Worm (Caenorhabditis elegans) whole organism, early embryonic: ENCODE results near the gene C01C4.2.

Experiments
- B0310.2 ChIP-seq: sonication (generic microtip); optimal IDR thresholded peaks from 2 replicates; lab custom pipeline; 2016; ENCODE audit warnings: mild to moderate bottlenecking, missing genetic modification characterization, missing compliant biosample characterization
- F13C5.2 ChIP-seq: sonication (generic microtip); optimal IDR thresholded peaks from 2 replicates; lab custom pipeline; 2017; ENCODE audit warnings: mild to moderate bottlenecking, missing genetic modification characterization, inconsistent platforms, missing compliant biosample characterization
- aly-1 ChIP-seq: sonication (generic microtip); optimal IDR thresholded peaks from 2 replicates; lab custom pipeline; 2016; ENCODE audit warnings: missing genetic modification characterization, missing compliant biosample characterization
- ama-1 ChIP-seq: fragments of 150-350 bp; optimal IDR thresholded peaks from 2 replicates; lab custom pipeline; 2014
- ceh-13 ChIP-seq: fragments of 200-800 bp; sonication (Bioruptor generic); optimal IDR thresholded peaks from 2 replicates; lab custom pipeline; 2018; ENCODE audit warnings: mild to moderate bottlenecking, missing genetic modification characterization, missing compliant biosample characterization
- ceh-36 ChIP-seq: sonication (generic microtip); optimal IDR thresholded peaks from 2 replicates; lab custom pipeline; 2016; ENCODE audit warnings: missing genetic modification characterization, inconsistent platforms, missing compliant biosample characterization
- ets-7 ChIP-seq: sonication (generic microtip); optimal IDR thresholded peaks from 2 replicates; lab custom pipeline; 2016; ENCODE audit warnings: missing genotype, missing genetic modification characterization, missing compliant biosample characterization
- flt-1 ChIP-seq: fragments of 200-800 bp; sonication (Bioruptor generic); IDR thresholded peaks from 2 replicates; pipeline ENCODE4 v1.3.6; 2022; ENCODE audit warnings: missing genetic modification characterization, missing compliant biosample characterization
- hmbx-1 ChIP-seq: sonication (generic microtip); optimal IDR thresholded peaks from 2 replicates; lab custom pipeline; 2016; ENCODE audit warnings: mild to moderate bottlenecking, missing genetic modification characterization, missing compliant biosample characterization
- hmg-4 ChIP-seq: fragments of 200-800 bp; sonication (Bioruptor generic); optimal IDR thresholded peaks from 2 replicates; lab custom pipeline; 2018; ENCODE audit warnings: mild to moderate bottlenecking, missing genetic modification characterization, missing compliant biosample characterization
- hnd-1 ChIP-seq: sonication (generic microtip); optimal IDR thresholded peaks from 2 replicates; lab custom pipeline; 2016; ENCODE audit warnings: missing genetic modification characterization, missing compliant biosample characterization
- pes-1 ChIP-seq: fragments of 200-800 bp; sonication (Bioruptor generic); IDR thresholded peaks from 2 replicates; pipeline ENCODE4 v1.3.6; 2022; ENCODE audit warnings: missing genetic modification reagents, missing genetic modification characterization, missing compliant biosample characterization
- scrt-1 ChIP-seq: fragments of 200-800 bp; sonication (Bioruptor generic); IDR thresholded peaks from 2 replicates; pipeline ENCODE4 v1.3.6; 2022; ENCODE audit warnings: missing genetic modification characterization, missing compliant biosample characterization
- sea-1 ChIP-seq: fragments of 200-800 bp; sonication (Bioruptor generic); conservative IDR thresholded peaks from 2 replicates; pipeline ENCODE4 v1.3.6; 2022; ENCODE audit warnings: missing genetic modification characterization, missing compliant biosample characterization
- tbx-11 ChIP-seq: fragments of 200-800 bp; sonication (Bioruptor generic); IDR thresholded peaks from 2 replicates; pipeline ENCODE4 v1.3.6; 2022; ENCODE audit warnings: missing genetic modification characterization, missing compliant biosample characterization
- tbx-37 ChIP-seq: fragments of 200-800 bp; sonication (Bioruptor generic); conservative IDR thresholded peaks from 2 replicates; pipeline ENCODE4 v1.3.6; 2022; ENCODE audit warnings: missing genetic modification reagents, missing genetic modification characterization, missing compliant biosample characterization
- tra-4 ChIP-seq: sonication (generic microtip); optimal IDR thresholded peaks from 2 replicates; lab custom pipeline; 2017; ENCODE audit warnings: missing genetic modification characterization, missing compliant biosample characterization

The C01C4.2 gene

ce11 chrX:3686420-3686819 is 28.5 kb upstream of the C01C4.2 start:
- no peak for TF ChIP-seq ceh-36
- TF ChIP-seq ceh-13 = no peak
- TF ChIP-seq scrt-1 = no peak
- TF ChIP-seq B0310.2 (tag; lab: Kevin White, UChicago) = no peak
- TF ChIP-seq F13C5.2 (tag; lab: Kevin White, UChicago) = no peak
- no peak for TF ChIP-seq hnd-1 (tag; lab: Kevin White, UChicago)
- no peak for TF ChIP-seq ets-7
- TF ChIP-seq tbx-37 = no peak
- no peak for TF ChIP-seq hmg-4 (GFP tag; lab: Kevin White, UChicago)
- no peak for TF ChIP-seq tra-4 (tag; lab: Kevin White, UChicago)
- TF ChIP-seq tbx-11 (GFP tag; lab: Robert Waterston, UW) = no peak

ce11 chrX:3689155-3689719 is 25.7 kb upstream of the C01C4.2 start, which contains the start of gene tag-278:
Gene tag-278, minus strand, starts transcription at chrX:3689205.
- TF ChIP-seq hmg-4 (GFP tag; lab: Kevin White, UChicago) = no peak
- TF ChIP-seq ets-7 = no peak
- no peak for TF ChIP-seq hmbx-1 (tag; lab: Kevin White, UChicago)
- TF ChIP-seq sea-1 (GFP tag; lab: Robert Waterston, UW) = no peak
- no peak for TF ChIP-seq ama-1 (lab: Kevin White, UChicago)
- TF ChIP-seq F13C5.2 (tag; lab: Kevin White, UChicago) = no peak
- TF ChIP-seq ceh-36 = no peak
- TF ChIP-seq tbx-37 = no peak
- no peak for TF ChIP-seq ceh-13
- TF ChIP-seq tra-4 (tag; lab: Kevin White, UChicago) = no peak
- TF ChIP-seq flt-1 (GFP tag; lab: Robert Waterston, UW) = no peak

ce11 chrX:3689802-3690201 is 25.1 kb upstream of the C01C4.2 start:
- TF ChIP-seq ama-1 (lab: Kevin White, UChicago) = no peak
- no peak for TF ChIP-seq hmbx-1 (tag; lab: Kevin White, UChicago)
- no peak for TF ChIP-seq ets-7
- TF ChIP-seq tbx-11 (GFP tag; lab: Robert Waterston, UW) = no peak
- TF ChIP-seq tra-4 (tag; lab: Kevin White, UChicago) = no peak
- no peak for TF ChIP-seq B0310.2 (tag; lab: Kevin White, UChicago)
- TF ChIP-seq ceh-13 = no peak
- no peak for TF ChIP-seq tbx-37
- TF ChIP-seq hmg-4 (GFP tag; lab: Kevin White, UChicago) = no peak
- TF ChIP-seq flt-1 (GFP tag; lab: Robert Waterston, UW) = no peak
- TF ChIP-seq aly-1 (tag; lab: Kevin White, UChicago) = no peak
- no peak for TF ChIP-seq pes-1 (GFP tag; lab: Robert Waterston, UW)

ce11 chrX:3693138-3693537 is 21.8 kb upstream of the C01C4.2 start, which contains the start of gene C02F12.8:
Gene C02F12.8, minus strand, starts transcription at chrX:3693238.
- TF ChIP-seq tbx-37 (no peak), pes-1 (GFP tag; lab: Robert Waterston, UW) (no peak), ceh-36 (no peak), F13C5.2 (tag; lab: Kevin White, UChicago) (no peak), ceh-13 (no peak), hmg-4 (GFP tag; lab: Kevin White, UChicago) (no peak), aly-1 (tag; lab: Kevin White, UChicago) (no peak), B0310.2 (tag; lab: Kevin White, UChicago) (no peak), tra-4 (tag; lab: Kevin White, UChicago) (no peak)

- TF ChIP-seq ceh-13 (no peak), F13C5.2 (tag; lab: Kevin White, UChicago) (peak; percentile 77), hmbx-1 (tag; lab: Kevin White, UChicago) (no peak), tbx-11 (GFP tag; lab: Robert Waterston, UW) (no peak), tbx-37 (peak; percentile 37; the same call in 1 of the 2 replicates), aly-1 (tag; lab: Kevin White, UChicago) (peak; percentile 35), sea-1 (GFP tag; lab: Robert Waterston, UW) (0 out of 2 replicates have a peak, but pooled peaks have one; percentile 40), hnd-1 (tag; lab: Kevin White, UChicago) (no peak), hmg-4 (GFP tag; lab: Kevin White, UChicago) (peak; percentile 86), tra-4 (tag; lab: Kevin White, UChicago) (no peak), pes-1 (GFP tag; lab: Robert Waterston, UW) (peak; percentile 56; the same call in 1 of the 2 replicates), scrt-1 (no peak), ets-7 (no peak)
Observed at ce11 chrX:3694172-3694571, 20.7 kb upstream of the C01C4.2 start.

- TF ChIP-seq tra-4 (tag; lab: Kevin White, UChicago) (no peak), scrt-1 (no peak), sea-1 (GFP tag; lab: Robert Waterston, UW) (no peak), pes-1 (GFP tag; lab: Robert Waterston, UW) (no peak), ama-1 (lab: Kevin White, UChicago) (no peak), hmg-4 (GFP tag; lab: Kevin White, UChicago) (no peak), B0310.2 (tag; lab: Kevin White, UChicago) (no peak), hnd-1 (tag; lab: Kevin White, UChicago) (no peak), ceh-13 (no peak), tbx-37 (no peak), ets-7 (no peak), F13C5.2 (tag; lab: Kevin White, UChicago) (no peak)
Observed at ce11 chrX:3695826-3696225, 19.1 kb upstream of the C01C4.2 start.

- no peak for TF ChIP-seq hnd-1 (tag; lab: Kevin White, UChicago)
- no peak for TF ChIP-seq tbx-37
- no peak for TF ChIP-seq tra-4 (tag; lab: Kevin White, UChicago)
- TF ChIP-seq aly-1 (tag; lab: Kevin White, UChicago) = no peak
- no peak for TF ChIP-seq scrt-1
- TF ChIP-seq pes-1 (GFP tag; lab: Robert Waterston, UW) = no peak
- no peak for TF ChIP-seq ama-1 (lab: Kevin White, UChicago)
Observed at ce11 chrX:3696603-3697002, 18.3 kb upstream of the C01C4.2 start, which contains the start of gene C01C4.3. Gene C01C4.3, plus strand, starts transcription at chrX:3696903.
